Fruit fly (Drosophila melanogaster) whole organism, embryonic: ENCODE measurements around the gene Eig71Ec.

Experiments used
- Atf-2 ChIP-seq: fragments of 200-800 bp; sonication (Bioruptor generic); optimal IDR thresholded peaks from 2 replicates; lab custom pipeline; 2016; ENCODE audit warnings: missing biosample characterization, missing genetic modification characterization
- CG11696 ChIP-seq: fragments of 200-800 bp; sonication (Bioruptor generic); IDR thresholded peaks from 2 replicates; pipeline ENCODE4 v1.3.6; 2022; ENCODE audit warnings: missing biosample characterization, missing genetic modification characterization
- CG12299 ChIP-seq: fragments of 200-800 bp; sonication (Bioruptor generic); optimal IDR thresholded peaks from 2 replicates; lab custom pipeline; 2018; ENCODE audit warnings: missing biosample characterization, mild to moderate bottlenecking, missing genetic modification characterization
- CG13424 ChIP-seq: fragments of 200-800 bp; sonication (Bioruptor generic); optimal IDR thresholded peaks from 2 replicates; lab custom pipeline; 2019; ENCODE audit warnings: missing biosample characterization, mild to moderate bottlenecking, missing genetic modification characterization, moderate library complexity
- CG14965 ChIP-seq: fragments of 200-800 bp; sonication (Bioruptor generic); optimal IDR thresholded peaks from 2 replicates; lab custom pipeline; 2016; ENCODE audit warnings: missing biosample characterization, missing genetic modification characterization, borderline replicate concordance
- CG15073 ChIP-seq: fragments of 200-800 bp; sonication (Bioruptor generic); optimal IDR thresholded peaks from 2 replicates; lab custom pipeline; 2016; ENCODE audit warnings: missing biosample characterization, missing genetic modification characterization
- CG17361 ChIP-seq: fragments of 200-800 bp; sonication (Bioruptor generic); IDR thresholded peaks from 3 replicates; pipeline ENCODE4 v1.3.6; 2022; ENCODE audit warnings: missing biosample characterization, missing genetic modification characterization
- CG17612 ChIP-seq: fragments of 200-800 bp; sonication (Bioruptor generic); IDR thresholded peaks from 2 replicates; pipeline ENCODE4 v1.3.6; 2022; ENCODE audit warnings: missing biosample characterization, missing genetic modification characterization
- CG18619 ChIP-seq: fragments of 200-800 bp; sonication (Bioruptor generic); optimal IDR thresholded peaks from 3 replicates; lab custom pipeline; 2017; ENCODE audit warnings: missing biosample characterization, mild to moderate bottlenecking, missing genetic modification characterization
- CG31224 ChIP-seq: fragments of 200-800 bp; sonication (Bioruptor generic); IDR thresholded peaks from 2 replicates; pipeline ENCODE4 v1.3.6; 2022; ENCODE audit warnings: missing biosample characterization, missing genetic modification characterization
- CG31365 ChIP-seq: fragments of 200-800 bp; sonication (Bioruptor generic); optimal IDR thresholded peaks from 2 replicates; lab custom pipeline; 2018; ENCODE audit warnings: missing biosample characterization, mild to moderate bottlenecking, missing genetic modification characterization
- CG31441 ChIP-seq: fragments of 200-800 bp; sonication (Bioruptor generic); IDR thresholded peaks from 2 replicates; pipeline ENCODE4 v1.3.6; 2022; ENCODE audit warnings: missing biosample characterization, missing genetic modification characterization
- CG3163 ChIP-seq: fragments of 200-800 bp; sonication (Bioruptor generic); optimal IDR thresholded peaks from 3 replicates; lab custom pipeline; 2016; ENCODE audit warnings: missing biosample characterization, missing genetic modification characterization
- CG33213 ChIP-seq: fragments of 200-800 bp; sonication (Bioruptor generic); optimal IDR thresholded peaks from 3 replicates; lab custom pipeline; 2016; ENCODE audit warnings: missing biosample characterization, missing genetic modification characterization
- CG6175 ChIP-seq: fragments of 200-800 bp; sonication (Bioruptor generic); IDR thresholded peaks from 3 replicates; pipeline ENCODE4 v1.3.6; 2022; ENCODE audit warnings: missing biosample characterization, missing genetic modification characterization
- CG7963 ChIP-seq: fragments of 200-800 bp; sonication (Bioruptor generic); IDR thresholded peaks from 3 replicates; pipeline ENCODE4 v1.3.6; 2022; ENCODE audit warnings: missing biosample characterization, missing genetic modification characterization; ENCODE audit not compliant: partially characterized antibody
- CG8944 ChIP-seq: fragments of 200-800 bp; sonication (Bioruptor generic); optimal IDR thresholded peaks from 3 replicates; lab custom pipeline; 2016; ENCODE audit warnings: missing biosample characterization, missing genetic modification characterization
- CG9932 ChIP-seq: fragments of 200-800 bp; sonication (Bioruptor generic); IDR thresholded peaks from 2 replicates; pipeline ENCODE4 v1.3.6; 2022; ENCODE audit warnings: missing biosample characterization, missing genetic modification characterization
- Doc3 ChIP-seq: fragments of 200-800 bp; sonication (Bioruptor generic); IDR thresholded peaks from 3 replicates; pipeline ENCODE4 v1.3.6; 2022; ENCODE audit warnings: missing biosample characterization, missing genetic modification characterization; ENCODE audit not compliant: partially characterized antibody
- Dref ChIP-seq: fragments of 200-800 bp; sonication (Bioruptor generic); IDR thresholded peaks from 2 replicates; pipeline ENCODE4 v1.3.6; 2022; ENCODE audit warnings: missing biosample characterization, missing genetic modification characterization
- H15 ChIP-seq: fragments of 200-800 bp; sonication (Bioruptor generic); IDR thresholded peaks from 3 replicates; pipeline ENCODE4 v1.3.6; 2022; ENCODE audit warnings: missing biosample characterization, missing genetic modification characterization
- Hr3 ChIP-seq: fragments of 200-800 bp; sonication (Bioruptor generic); optimal IDR thresholded peaks from 3 replicates; lab custom pipeline; 2016; ENCODE audit warnings: missing biosample characterization, missing genetic modification characterization
- Hr39 ChIP-seq: fragments of >200 bp; optimal IDR thresholded peaks from 2 replicates; lab custom pipeline; 2017
- MTF-1 ChIP-seq: fragments of 200-800 bp; sonication (Bioruptor generic); optimal IDR thresholded peaks from 2 replicates; lab custom pipeline; 2018; ENCODE audit warnings: missing biosample characterization, mild to moderate bottlenecking, missing genetic modification characterization, borderline replicate concordance
- Vsx1 ChIP-seq: fragments of 200-800 bp; sonication (Bioruptor generic); optimal IDR thresholded peaks from 2 replicates; lab custom pipeline; 2017; ENCODE audit warnings: missing biosample characterization, mild to moderate bottlenecking, missing genetic modification characterization, missing genetic modification reagents
- Xbp1 ChIP-seq: fragments of 200-800 bp; sonication (Bioruptor generic); optimal IDR thresholded peaks from 3 replicates; lab custom pipeline; 2016; ENCODE audit warnings: missing biosample characterization, mild to moderate bottlenecking, missing genetic modification characterization
- ap ChIP-seq: fragments of 200-800 bp; sonication (Bioruptor generic); IDR thresholded peaks from 2 replicates; pipeline ENCODE4 v1.3.6; 2022; ENCODE audit warnings: missing biosample characterization, missing genetic modification characterization
- ase ChIP-seq: fragments of 200-800 bp; sonication (Bioruptor generic); IDR thresholded peaks from 3 replicates; pipeline ENCODE4 v1.3.6; 2022; ENCODE audit warnings: missing biosample characterization, missing genetic modification characterization
- br ChIP-seq: fragments of >200 bp; optimal IDR thresholded peaks from 2 replicates; lab custom pipeline; 2017
- cad ChIP-seq: fragments of >200 bp; optimal IDR thresholded peaks from 2 replicates; lab custom pipeline; 2017; ENCODE audit warnings: missing biosample characterization, missing genetic modification characterization
- corto ChIP-seq: fragments of 200-800 bp; sonication (Bioruptor generic); optimal IDR thresholded peaks from 2 replicates; lab custom pipeline; 2016; ENCODE audit warnings: missing biosample characterization, mild to moderate bottlenecking, missing genetic modification characterization, moderate library complexity
- crc ChIP-seq: fragments of 200-800 bp; sonication (Bioruptor generic); optimal IDR thresholded peaks from 2 replicates; lab custom pipeline; 2016; ENCODE audit warnings: missing biosample characterization, missing genetic modification characterization
- crp ChIP-seq, 2 experiments: fragments of 200-800 bp; sonication (Bioruptor generic); optimal IDR thresholded peaks; 2 replicates in 1 of 2; 3 replicates in 1 of 2; lab custom pipeline; 2017; ENCODE audit warnings: missing biosample characterization in 2 of 2, missing genetic modification characterization in 2 of 2, mild to moderate bottlenecking in 1 of 2, moderate library complexity in 1 of 2
- emc ChIP-seq: fragments of 200-800 bp; sonication (Bioruptor generic); optimal IDR thresholded peaks from 2 replicates; lab custom pipeline; 2016; ENCODE audit warnings: missing biosample characterization, missing genetic modification characterization
- gcm ChIP-seq: fragments of 200-800 bp; sonication (Bioruptor generic); optimal IDR thresholded peaks from 2 replicates; lab custom pipeline; 2019; ENCODE audit warnings: missing biosample characterization, mild to moderate bottlenecking, missing genetic modification characterization, moderate library complexity
- grn ChIP-seq: fragments of 200-800 bp; sonication (Bioruptor generic); optimal IDR thresholded peaks from 3 replicates; lab custom pipeline; 2017; ENCODE audit warnings: missing biosample characterization, missing genetic modification characterization
- gsb-n ChIP-seq: fragments of 200-800 bp; sonication (Bioruptor generic); optimal IDR thresholded peaks from 3 replicates; lab custom pipeline; 2018; ENCODE audit warnings: missing biosample characterization, mild to moderate bottlenecking, missing genetic modification characterization
- hb ChIP-seq: fragments of 200-800 bp; sonication (Bioruptor generic); IDR thresholded peaks from 3 replicates; pipeline ENCODE4 v1.3.6; 2022; ENCODE audit warnings: missing biosample characterization, missing genetic modification characterization; ENCODE audit not compliant: partially characterized antibody
- hbn ChIP-seq: fragments of 200-800 bp; sonication (Bioruptor generic); IDR thresholded peaks from 2 replicates; pipeline ENCODE4 v1.3.6; 2022; ENCODE audit warnings: missing biosample characterization, missing genetic modification characterization; ENCODE audit not compliant: partially characterized antibody
- her ChIP-seq: fragments of 200-800 bp; sonication (Bioruptor generic); optimal IDR thresholded peaks from 2 replicates; lab custom pipeline; 2016; ENCODE audit warnings: missing biosample characterization, missing genetic modification characterization
- nerfin-1 ChIP-seq: fragments of 200-800 bp; sonication (Bioruptor generic); optimal IDR thresholded peaks from 3 replicates; lab custom pipeline; 2019; ENCODE audit warnings: missing biosample characterization, mild to moderate bottlenecking, missing genetic modification characterization, moderate library complexity
- pros ChIP-seq: fragments of 200-800 bp; sonication (Bioruptor generic); optimal IDR thresholded peaks from 3 replicates; lab custom pipeline; 2019; ENCODE audit warnings: missing biosample characterization, mild to moderate bottlenecking, missing genetic modification characterization, moderate library complexity
- sc ChIP-seq, 3 experiments: fragments of >200 bp in 2 of 3; fragments of 200-800 bp in 1 of 3; sonication (Bioruptor generic) in 1 of 3; optimal IDR thresholded peaks; 2 replicates in 2 of 3; 3 replicates in 1 of 3; lab custom pipeline; 2017; ENCODE audit warnings: mild to moderate bottlenecking in 1 of 3, missing biosample characterization in 1 of 3, missing genetic modification characterization in 1 of 3, missing genetic modification reagents in 1 of 3
- sim ChIP-seq: fragments of 200-800 bp; sonication (Bioruptor generic); IDR thresholded peaks from 2 replicates; pipeline ENCODE4 v1.3.6; 2022; ENCODE audit warnings: missing biosample characterization, missing genetic modification characterization
- stc ChIP-seq: fragments of 200-800 bp; sonication (Bioruptor generic); IDR thresholded peaks from 2 replicates; pipeline ENCODE4 v1.3.6; 2022; ENCODE audit warnings: missing biosample characterization, missing genetic modification characterization
- sug ChIP-seq: fragments of 200-800 bp; optimal IDR thresholded peaks from 2 replicates; lab custom pipeline; 2019; ENCODE audit warnings: missing biosample characterization, mild to moderate bottlenecking, missing genetic modification characterization, moderate library complexity
- tna ChIP-seq: fragments of 200-800 bp; sonication (Bioruptor generic); IDR thresholded peaks from 2 replicates; pipeline ENCODE4 v1.3.6; 2022; ENCODE audit warnings: missing biosample characterization, missing genetic modification characterization; ENCODE audit not compliant: partially characterized antibody
- twi ChIP-seq: fragments of 200-800 bp; optimal IDR thresholded peaks from 2 replicates; lab custom pipeline; 2019; ENCODE audit warnings: missing biosample characterization, mild to moderate bottlenecking, missing genetic modification characterization, moderate library complexity
- wor ChIP-seq: fragments of 200-800 bp; sonication (Bioruptor generic); IDR thresholded peaks from 2 replicates; pipeline ENCODE4 v1.3.6; 2022; ENCODE audit warnings: missing biosample characterization, missing genetic modification characterization

Gene Eig71Ec

dm6 chr3L:15625676-15626414, 26.2 kb downstream of the Eig71Ec start (continued):
- TF ChIP-seq twi (tag; lab: Kevin White, UChicago), result peak; percentile 84
- TF ChIP-seq H15 (GFP tag; lab: Robert Waterston, UW), result peak; percentile 76
- peak; percentile 50 for TF ChIP-seq her (GFP tag; lab: Kevin White, UChicago)
- peak; percentile 82 for TF ChIP-seq CG12299 (tag; lab: Kevin White, UChicago)
- peak; percentile 74 for TF ChIP-seq ap (GFP tag; lab: Robert Waterston, UW)
- TF ChIP-seq tna (GFP tag; lab: Robert Waterston, UW), result no peak
- peak; percentile 91 for TF ChIP-seq wor
- TF ChIP-seq CG15073 (GFP tag; lab: Kevin White, UChicago), result peak; percentile 9
- no peak for TF ChIP-seq crc
- TF ChIP-seq corto (GFP tag; lab: Kevin White, UChicago), result peak; percentile 62
- TF ChIP-seq pros, result no peak
- TF ChIP-seq CG17361 (GFP tag; lab: Robert Waterston, UW), result peak; percentile 98
- TF ChIP-seq Xbp1 (GFP tag; lab: Kevin White, UChicago), result peak; percentile 88
- peak; percentile 80 for TF ChIP-seq CG31224 (GFP tag; lab: Robert Waterston, UW)
- TF ChIP-seq Hr39, result no peak
- peak; percentile 94 for TF ChIP-seq CG13424 (tag; lab: Kevin White, UChicago)
- peak; percentile 12 for TF ChIP-seq CG33213
- TF ChIP-seq CG14965 (GFP tag; lab: Kevin White, UChicago), result no peak
- peak; percentile 91 for TF ChIP-seq Hr3 (GFP tag; lab: Kevin White, UChicago)
- peak; percentile 87 for TF ChIP-seq Vsx1 (GFP tag; lab: Kevin White, UChicago)
- no peak for TF ChIP-seq sc (optimal IDR thresholded peaks at IDR 0.05; lab: Kevin White, UChicago)
- peak; percentile 90 for TF ChIP-seq sc (GFP tag; optimal IDR thresholded peaks at IDR 0.05; lab: Kevin White, UChicago)
- TF ChIP-seq CG31441 (GFP tag; lab: Robert Waterston, UW), result peak; percentile 96
- peak; percentile 74 for TF ChIP-seq MTF-1 (GFP tag; lab: Kevin White, UChicago)
- no peak for TF ChIP-seq hbn
- TF ChIP-seq Dref (GFP tag; lab: Robert Waterston, UW), result no peak
- no peak for TF ChIP-seq br
- TF ChIP-seq sim, result peak; percentile 69; the same call in 1 of the 2 replicates
- TF ChIP-seq grn (GFP tag; lab: Kevin White, UChicago), result peak; percentile 6
- TF ChIP-seq gsb-n (tag; lab: Kevin White, UChicago), result peak; percentile 91
- peak; percentile 45; the same call in 1 of the 2 replicates for TF ChIP-seq CG17612 (GFP tag; lab: Robert Waterston, UW)
- TF ChIP-seq CG11696 (GFP tag; lab: Robert Waterston, UW), result peak; percentile 44; the same call in 1 of the 2 replicates
- TF ChIP-seq CG9932 (GFP tag; lab: Robert Waterston, UW), result peak; percentile 79
- no peak for TF ChIP-seq CG7963 (GFP tag; lab: Robert Waterston, UW)
- peak; percentile 23 for TF ChIP-seq emc (GFP tag; lab: Kevin White, UChicago)
- no peak for TF ChIP-seq cad (GFP tag; lab: Kevin White, UChicago)
- peak; percentile 87 for TF ChIP-seq stc
- no peak for TF ChIP-seq Doc3 (GFP tag; lab: Robert Waterston, UW)
- TF ChIP-seq Atf-2 (GFP tag; lab: Kevin White, UChicago), result peak; percentile 20
- peak; percentile 90 for TF ChIP-seq nerfin-1 (tag; lab: Kevin White, UChicago)
- peak; percentile 29 for TF ChIP-seq CG3163 (GFP tag; lab: Kevin White, UChicago)
- TF ChIP-seq CG18619 (GFP tag; lab: Kevin White, UChicago), result peak; percentile 87
- no peak for TF ChIP-seq hb (GFP tag; lab: Robert Waterston, UW)
- peak; percentile 72 for TF ChIP-seq sug (tag; lab: Kevin White, UChicago)
- peak; percentile 91 for TF ChIP-seq gcm (GFP tag; lab: Kevin White, UChicago)
- peak in 1 of 2 experiments; percentile 43 for TF ChIP-seq crp (GFP tag; optimal IDR thresholded peaks at IDR 0.05; lab: Kevin White, UChicago)
- no peak for TF ChIP-seq CG8944 (GFP tag; lab: Kevin White, UChicago)
- TF ChIP-seq ase (GFP tag; lab: Robert Waterston, UW), result peak; percentile 79
- TF ChIP-seq CG6175 (GFP tag; lab: Robert Waterston, UW), result no peak
- peak; percentile 53 for TF ChIP-seq CG31365 (tag; lab: Kevin White, UChicago)
